Fruit fly (Drosophila melanogaster) whole organism, pupa: ENCODE results near the gene cold.

ENCODE experiments used
- CG10348 ChIP-seq: fragments of 200-800 bp; sonication (Bioruptor generic); IDR thresholded peaks from 2 replicates; pipeline ENCODE4 v1.3.6; 2022; ENCODE audit warnings: missing biosample characterization, missing genetic modification characterization
- CG12605 ChIP-seq: fragments of 200-800 bp; sonication (Bioruptor generic); IDR thresholded peaks from 2 replicates; pipeline ENCODE4 v1.3.6; 2022; ENCODE audit warnings: missing biosample characterization, missing genetic modification characterization
- CG13204 ChIP-seq: fragments of 200-800 bp; sonication (Bioruptor generic); optimal IDR thresholded peaks from 2 replicates; lab custom pipeline; 2018; ENCODE audit warnings: missing biosample characterization, mild to moderate bottlenecking, missing genetic modification characterization, moderate library complexity
- CG14655 ChIP-seq: fragments of 200-800 bp; sonication (Bioruptor generic); optimal IDR thresholded peaks from 3 replicates; lab custom pipeline; 2017; ENCODE audit warnings: mild to moderate bottlenecking, missing biosample characterization, missing genetic modification reagents, missing genetic modification characterization
- CG15710 ChIP-seq: fragments of 200-800 bp; sonication (Bioruptor generic); optimal IDR thresholded peaks from 2 replicates; lab custom pipeline; 2018; ENCODE audit warnings: missing biosample characterization, mild to moderate bottlenecking, missing genetic modification characterization, moderate library complexity
- CG17806 ChIP-seq: fragments of 200-800 bp; sonication (Bioruptor generic); optimal IDR thresholded peaks from 2 replicates; lab custom pipeline; 2018; ENCODE audit warnings: missing biosample characterization, mild to moderate bottlenecking, missing genetic modification characterization, moderate library complexity
- CG32121 ChIP-seq: fragments of 200-800 bp; sonication (Bioruptor generic); IDR thresholded peaks from 2 replicates; pipeline ENCODE4 v1.3.6; 2022; ENCODE audit warnings: missing biosample characterization, missing genetic modification characterization
- CG34367 ChIP-seq: fragments of 200-800 bp; sonication (Bioruptor generic); optimal IDR thresholded peaks from 2 replicates; lab custom pipeline; 2018; ENCODE audit warnings: missing biosample characterization, mild to moderate bottlenecking, missing genetic modification characterization
- CG4496 ChIP-seq: fragments of 200-800 bp; sonication (Bioruptor generic); IDR thresholded peaks from 3 replicates; pipeline ENCODE4 v1.3.6; 2022; ENCODE audit warnings: missing biosample characterization, missing genetic modification characterization
- CG8159 ChIP-seq: fragments of 200-800 bp; sonication (Bioruptor generic); optimal IDR thresholded peaks from 3 replicates; lab custom pipeline; 2018; ENCODE audit warnings: missing biosample characterization, mild to moderate bottlenecking, missing genetic modification characterization, moderate library complexity
- CG8301 ChIP-seq: fragments of 200-800 bp; sonication (Bioruptor generic); optimal IDR thresholded peaks from 2 replicates; lab custom pipeline; 2018; ENCODE audit warnings: missing biosample characterization, mild to moderate bottlenecking, missing genetic modification characterization
- CG9948 ChIP-seq: fragments of 200-800 bp; sonication (Bioruptor generic); optimal IDR thresholded peaks from 2 replicates; lab custom pipeline; 2018; ENCODE audit warnings: missing biosample characterization, mild to moderate bottlenecking, missing genetic modification characterization, moderate library complexity
- D1 ChIP-seq: fragments of 200-800 bp; sonication (Bioruptor generic); optimal IDR thresholded peaks from 2 replicates; lab custom pipeline; 2018; ENCODE audit warnings: missing biosample characterization, mild to moderate bottlenecking, missing genetic modification characterization, moderate library complexity
- EcR ChIP-seq: fragments of 200-800 bp; sonication (Bioruptor generic); optimal IDR thresholded peaks from 3 replicates; lab custom pipeline; 2019; ENCODE audit warnings: missing biosample characterization, missing genetic modification characterization, mild to moderate bottlenecking, moderate library complexity, missing genetic modification reagents
- Ets98B ChIP-seq: fragments of 200-800 bp; sonication (Bioruptor generic); IDR thresholded peaks from 2 replicates; pipeline ENCODE4 v1.3.6; 2022; ENCODE audit warnings: missing biosample characterization, missing genetic modification characterization
- Pif1A ChIP-seq: fragments of 200-800 bp; sonication (Bioruptor generic); optimal IDR thresholded peaks from 3 replicates; lab custom pipeline; 2016; ENCODE audit warnings: missing biosample characterization, missing genetic modification characterization
- Pif1B ChIP-seq: fragments of 200-800 bp; sonication (Bioruptor generic); optimal IDR thresholded peaks from 3 replicates; lab custom pipeline; 2016; ENCODE audit warnings: missing biosample characterization, missing genetic modification characterization
- Snoo ChIP-seq: fragments of 200-800 bp; sonication (Bioruptor generic); optimal IDR thresholded peaks from 3 replicates; lab custom pipeline; 2017; ENCODE audit warnings: missing biosample characterization, mild to moderate bottlenecking, missing genetic modification characterization, inconsistent platforms
- fd96Ca ChIP-seq: fragments of 200-800 bp; sonication (Bioruptor generic); IDR thresholded peaks from 3 replicates; pipeline ENCODE4 v1.3.6; 2022; ENCODE audit warnings: missing biosample characterization, missing genetic modification characterization
- gl ChIP-seq: fragments of 200-800 bp; sonication (Bioruptor generic); optimal IDR thresholded peaks from 2 replicates; lab custom pipeline; 2018; ENCODE audit warnings: missing biosample characterization, mild to moderate bottlenecking, missing genetic modification characterization
- rn ChIP-seq: fragments of 200-800 bp; sonication (Bioruptor generic); IDR thresholded peaks from 2 replicates; pipeline ENCODE4 v1.3.6; 2022; ENCODE audit warnings: missing biosample characterization, missing genetic modification characterization

The cold gene

dm6 chr2L:547978-548377 lies 26.1 kb upstream of the cold start:
- TF ChIP-seq EcR (GFP tag; lab: Kevin White, UChicago) (peak; percentile 26), CG8159 (tag; lab: Kevin White, UChicago) (no peak), CG32121 (GFP tag; lab: Robert Waterston, UW) (no peak), Pif1B (GFP tag; lab: Kevin White, UChicago) (no peak), CG17806 (tag; lab: Kevin White, UChicago) (no peak), rn (no peak), gl (tag; lab: Kevin White, UChicago) (no peak), CG34367 (tag; lab: Kevin White, UChicago) (no peak)

DNA sequence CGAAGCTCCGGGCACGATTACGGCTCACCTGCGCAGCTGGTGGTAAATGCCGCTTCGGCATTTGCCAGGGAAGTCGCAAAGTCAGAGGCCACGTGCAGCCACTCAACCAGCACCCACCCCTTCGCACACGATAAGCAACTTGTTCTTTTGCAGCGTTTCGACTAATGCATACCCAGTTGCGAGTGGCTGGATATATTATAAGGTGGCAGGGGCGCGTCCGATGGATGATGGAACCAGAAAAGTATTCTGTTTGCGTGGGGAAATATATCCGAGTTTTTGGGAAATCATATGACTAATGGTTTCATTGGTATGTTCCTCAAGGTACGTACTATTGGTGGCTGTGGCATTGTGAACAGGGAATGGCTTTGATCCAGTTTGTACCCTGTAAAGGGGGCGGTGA lies 24.5 kb upstream of the cold start:
- TF ChIP-seq fd96Ca (GFP tag; lab: Robert Waterston, UW) (no peak), CG14655 (no peak), Ets98B (GFP tag; lab: Robert Waterston, UW) (no peak), Pif1A (GFP tag; lab: Kevin White, UChicago) (no peak), CG8159 (tag; lab: Kevin White, UChicago) (no peak), D1 (tag; lab: Kevin White, UChicago) (no peak), CG12605 (GFP tag; lab: Robert Waterston, UW) (no peak), gl (tag; lab: Kevin White, UChicago) (no peak), CG32121 (GFP tag; lab: Robert Waterston, UW) (no peak), CG8301 (tag; lab: Kevin White, UChicago) (no peak), CG10348 (GFP tag; lab: Robert Waterston, UW) (no peak), rn (no peak), EcR (GFP tag; lab: Kevin White, UChicago) (no peak), CG15710 (tag; lab: Kevin White, UChicago) (no peak), CG13204 (GFP tag; lab: Kevin White, UChicago) (no peak), CG9948 (tag; lab: Kevin White, UChicago) (no peak)

DNA sequence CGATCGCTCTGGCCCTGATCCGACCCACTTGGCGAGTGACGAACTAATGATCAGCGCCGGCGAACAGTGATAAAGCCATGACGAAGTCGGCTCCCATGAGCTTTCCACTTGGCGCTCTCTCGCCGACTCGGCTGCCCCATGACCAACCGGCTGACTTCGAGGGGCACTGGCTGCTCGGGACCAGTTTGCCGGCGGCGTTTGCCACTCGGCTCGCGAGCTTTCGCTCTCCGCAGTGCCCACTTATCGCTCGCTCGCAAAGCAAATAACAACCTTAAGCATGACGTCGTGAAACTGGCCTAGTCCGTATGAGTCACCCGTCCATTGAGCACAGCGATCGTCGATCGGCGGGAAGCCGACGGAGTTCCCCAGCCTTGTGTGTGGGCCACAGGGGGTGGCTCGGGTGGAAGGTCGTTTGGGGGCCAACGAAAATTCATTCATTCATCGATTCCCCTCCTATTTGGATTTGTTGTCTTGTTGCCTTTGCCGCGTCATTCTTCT lies 21.6 kb upstream of the cold start, which contains the start of gene Ets21C:
Ets21C (minus strand) TSS at position 492 of the 498 bp plus-strand sequence.
- peak; percentile 79 for TF ChIP-seq Ets98B (GFP tag; lab: Robert Waterston, UW)
- TF ChIP-seq CG9948 (tag; lab: Kevin White, UChicago), result no peak
- TF ChIP-seq CG10348 (GFP tag; lab: Robert Waterston, UW), result no peak
- peak; percentile 22 for TF ChIP-seq Pif1B (GFP tag; lab: Kevin White, UChicago)
- no peak for TF ChIP-seq CG15710 (tag; lab: Kevin White, UChicago)
- TF ChIP-seq rn, result no peak
- TF ChIP-seq CG34367 (tag; lab: Kevin White, UChicago), result no peak
- peak; percentile 69 for TF ChIP-seq CG12605 (GFP tag; lab: Robert Waterston, UW)
- TF ChIP-seq CG32121 (GFP tag; lab: Robert Waterston, UW), result peak; percentile 70
- peak; percentile 57 for TF ChIP-seq gl (tag; lab: Kevin White, UChicago)
- TF ChIP-seq EcR (GFP tag; lab: Kevin White, UChicago), result peak; percentile 79
- peak; percentile 81 for TF ChIP-seq CG13204 (GFP tag; lab: Kevin White, UChicago)
- no peak for TF ChIP-seq Pif1A (GFP tag; lab: Kevin White, UChicago)
- TF ChIP-seq CG4496, result peak; percentile 79
- peak; percentile 13 for TF ChIP-seq CG8301 (tag; lab: Kevin White, UChicago)
- peak; percentile 14 for TF ChIP-seq CG8159 (tag; lab: Kevin White, UChicago)
- no peak for TF ChIP-seq CG17806 (tag; lab: Kevin White, UChicago)
- TF ChIP-seq Snoo (tag; lab: Kevin White, UChicago), result peak; percentile 30
- TF ChIP-seq fd96Ca (GFP tag; lab: Robert Waterston, UW), result peak; percentile 64; the same call in 2 of the 3 replicates
- TF ChIP-seq D1 (tag; lab: Kevin White, UChicago), result no peak
- TF ChIP-seq CG14655, result no peak

DNA sequence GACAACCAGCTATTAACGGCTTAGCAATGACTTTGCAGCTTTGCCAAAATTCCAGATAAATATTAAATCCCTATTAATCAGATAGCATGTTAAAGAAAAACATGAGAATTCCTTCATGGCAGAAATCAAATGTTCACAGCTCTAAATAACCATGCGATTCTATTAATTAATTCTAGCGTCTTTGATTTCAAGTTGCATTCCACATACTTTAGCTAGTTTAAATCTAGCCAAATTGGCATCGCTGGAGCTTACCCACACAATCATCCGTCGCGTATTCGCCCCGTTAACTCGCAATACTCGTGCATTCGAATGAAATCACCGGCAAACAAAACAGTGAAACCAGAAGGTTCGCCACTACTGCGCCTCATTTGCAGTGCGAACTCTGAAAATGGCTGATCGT lies 14.8 kb upstream of the cold start, which contains the start of gene Tspo:
Tspo (plus strand) TSS at position 302 of the 400 bp plus-strand sequence.
- peak; percentile 48; the same call in 1 of the 3 replicates for TF ChIP-seq CG4496
- TF ChIP-seq fd96Ca (GFP tag; lab: Robert Waterston, UW), result no peak
- TF ChIP-seq CG8159 (tag; lab: Kevin White, UChicago), result peak; percentile 6
- 0 out of 2 replicates have a peak, but pooled peaks have one; percentile 15 for TF ChIP-seq Ets98B (GFP tag; lab: Robert Waterston, UW)
- TF ChIP-seq, all 21 proteins: peak for 3

- no peak for TF ChIP-seq EcR (GFP tag; lab: Kevin White, UChicago)
- TF ChIP-seq CG9948 (tag; lab: Kevin White, UChicago), result no peak
- no peak for TF ChIP-seq Snoo (tag; lab: Kevin White, UChicago)
- no peak for TF ChIP-seq CG12605 (GFP tag; lab: Robert Waterston, UW)
- TF ChIP-seq gl (tag; lab: Kevin White, UChicago), result no peak
- TF ChIP-seq CG15710 (tag; lab: Kevin White, UChicago), result no peak
- TF ChIP-seq D1 (tag; lab: Kevin White, UChicago), result no peak
- TF ChIP-seq CG13204 (GFP tag; lab: Kevin White, UChicago), result no peak
- no peak for TF ChIP-seq CG8159 (tag; lab: Kevin White, UChicago)
- no peak for TF ChIP-seq CG8301 (tag; lab: Kevin White, UChicago)
These were observed 14.1 kb upstream of the cold start, which contains the start of gene rempA for dm6 chr2L:559770-560567. TSS of gene rempA (minus strand) at chr2L:560310.
